Worm (Caenorhabditis elegans): ENCODE data around the gene oac-48.

Gene oac-48

ce11 chrIV:13664090-13664489, 9.5 kb upstream of the oac-48 start, which contains the start of gene Y45F10C.4:
Y45F10C.4 (minus strand) TSS chrIV:13664190.
- TF ChIP-seq dao-5 (tag; optimal IDR thresholded peaks at IDR 0.05) = no peak
- TF ChIP-seq him-1 (tag; optimal IDR thresholded peaks at IDR 0.05) = no peak
- no peak for TF ChIP-seq W03F9.2 (tag; optimal IDR thresholded peaks at IDR 0.05)

ce11 chrIV:13665073-13665472, 8.5 kb upstream of the oac-48 start:
- TF ChIP-seq him-1 (tag; optimal IDR thresholded peaks at IDR 0.05) (no peak), dao-5 (tag; optimal IDR thresholded peaks at IDR 0.05) (no peak), W03F9.2 (tag; optimal IDR thresholded peaks at IDR 0.05) (no peak)

DNA sequence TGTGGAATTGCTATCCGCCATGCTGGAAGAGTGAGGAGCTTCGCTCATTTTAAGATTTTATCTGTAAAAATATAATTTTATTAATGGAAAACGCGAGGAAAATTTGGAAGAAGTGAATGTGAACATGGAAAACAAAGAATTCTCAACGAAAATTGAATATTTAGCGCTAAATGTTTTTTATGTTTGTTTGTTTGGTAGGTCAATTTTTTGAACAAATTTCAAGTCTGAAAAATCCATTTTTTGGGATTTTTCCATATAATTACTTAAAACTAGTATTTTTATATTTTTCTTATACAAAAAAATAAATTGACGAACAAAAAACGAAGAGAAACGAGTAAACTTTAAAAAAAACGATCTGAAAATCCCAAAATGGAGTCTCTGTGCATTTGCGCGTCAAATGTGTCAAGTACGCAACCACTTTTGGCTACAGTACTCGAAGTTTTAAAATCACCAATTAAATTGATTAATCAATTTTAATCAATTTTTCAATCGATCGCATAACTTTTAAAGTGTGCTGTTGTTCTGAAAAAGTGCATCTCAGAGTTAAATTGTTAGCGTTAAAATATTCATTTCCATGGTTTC, 6.7 kb upstream of the oac-48 start, which contains the start of gene fbxa-215:
TSS of gene fbxa-215 (minus strand) at position 61 of the 582 bp plus-strand sequence.
- no peak for TF ChIP-seq him-1 (tag; optimal IDR thresholded peaks at IDR 0.05)
- TF ChIP-seq W03F9.2 (tag; optimal IDR thresholded peaks at IDR 0.05) = no peak
- TF ChIP-seq dao-5 (tag; optimal IDR thresholded peaks at IDR 0.05) = no peak

DNA sequence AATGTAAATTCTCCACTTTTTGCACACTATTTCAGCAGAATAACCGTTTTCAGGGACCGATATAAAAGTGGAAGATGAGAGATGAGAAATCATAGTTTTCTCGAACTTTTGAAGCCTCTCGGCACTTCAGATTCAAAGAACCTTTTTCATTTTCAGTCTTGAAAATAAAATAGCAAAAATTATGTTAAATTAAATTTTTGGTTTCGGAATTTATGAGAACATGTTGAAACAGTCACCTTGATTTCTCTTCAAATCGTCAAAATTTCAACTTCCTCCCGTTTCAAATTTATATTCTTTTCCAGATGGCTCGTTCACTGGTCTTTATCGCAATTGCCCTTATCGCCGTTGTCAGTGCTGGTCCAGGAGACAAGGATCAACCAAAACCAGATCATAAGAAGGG, 5.0 kb downstream of the oac-48 start, which contains the start of gene srlf-26:
TSS of gene srlf-26 (plus strand) at position 301 of the 400 bp plus-strand sequence.
- no peak for TF ChIP-seq dao-5 (tag; optimal IDR thresholded peaks at IDR 0.05)
- no peak for TF ChIP-seq him-1 (tag; optimal IDR thresholded peaks at IDR 0.05)
- TF ChIP-seq W03F9.2 (tag; optimal IDR thresholded peaks at IDR 0.05) = no peak

ce11 chrIV:13679495-13679894, 5.9 kb downstream of the oac-48 start:
- no peak for TF ChIP-seq W03F9.2 (tag; optimal IDR thresholded peaks at IDR 0.05)
- no peak for TF ChIP-seq him-1 (tag; optimal IDR thresholded peaks at IDR 0.05)
- TF ChIP-seq dao-5 (tag; optimal IDR thresholded peaks at IDR 0.05) = no peak

- TF ChIP-seq W03F9.2 (tag; optimal IDR thresholded peaks at IDR 0.05) (no peak), dao-5 (tag; optimal IDR thresholded peaks at IDR 0.05) (no peak), him-1 (tag; optimal IDR thresholded peaks at IDR 0.05) (no peak)
These were observed 9.1 kb downstream of the oac-48 start for ce11 chrIV:13682733-13683132.

DNA sequence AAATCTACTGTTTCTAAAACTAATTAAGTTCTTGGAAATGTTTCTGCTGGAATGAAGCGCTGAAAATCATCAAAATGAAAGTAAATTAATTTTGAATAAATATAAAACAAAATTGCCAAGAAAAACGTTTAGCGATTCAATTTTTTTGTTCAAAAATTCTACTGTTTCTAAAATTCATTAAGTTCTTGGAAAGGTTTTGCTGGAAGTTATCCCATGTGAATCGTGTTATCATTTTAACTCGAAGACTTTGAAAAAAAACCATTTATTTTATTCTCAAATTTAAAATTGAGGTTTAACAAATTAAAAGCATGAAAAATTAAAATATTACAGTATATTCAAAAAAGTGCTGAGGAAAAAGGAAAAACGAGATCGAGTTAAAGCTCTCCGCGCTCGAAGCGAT, 11.2 kb downstream of the oac-48 start:
- no peak for TF ChIP-seq W03F9.2 (tag; optimal IDR thresholded peaks at IDR 0.05)
- TF ChIP-seq dao-5 (tag; optimal IDR thresholded peaks at IDR 0.05) = no peak
- TF ChIP-seq him-1 (tag; optimal IDR thresholded peaks at IDR 0.05) = no peak

ce11 chrIV:13686965-13687425, 13.4 kb downstream of the oac-48 start, which contains the start of gene nyn-1:
nyn-1 (minus strand) TSS chrIV:13687015.
- TF ChIP-seq W03F9.2 (tag; optimal IDR thresholded peaks at IDR 0.05) (no peak), dao-5 (tag; optimal IDR thresholded peaks at IDR 0.05) (no peak), him-1 (tag; optimal IDR thresholded peaks at IDR 0.05) (no peak)

ce11 chrIV:13687631-13688030, 14.0 kb downstream of the oac-48 start:
- no peak for TF ChIP-seq W03F9.2 (tag; optimal IDR thresholded peaks at IDR 0.05)
- TF ChIP-seq dao-5 (tag; optimal IDR thresholded peaks at IDR 0.05) = no peak
- no peak for TF ChIP-seq him-1 (tag; optimal IDR thresholded peaks at IDR 0.05)

DNA sequence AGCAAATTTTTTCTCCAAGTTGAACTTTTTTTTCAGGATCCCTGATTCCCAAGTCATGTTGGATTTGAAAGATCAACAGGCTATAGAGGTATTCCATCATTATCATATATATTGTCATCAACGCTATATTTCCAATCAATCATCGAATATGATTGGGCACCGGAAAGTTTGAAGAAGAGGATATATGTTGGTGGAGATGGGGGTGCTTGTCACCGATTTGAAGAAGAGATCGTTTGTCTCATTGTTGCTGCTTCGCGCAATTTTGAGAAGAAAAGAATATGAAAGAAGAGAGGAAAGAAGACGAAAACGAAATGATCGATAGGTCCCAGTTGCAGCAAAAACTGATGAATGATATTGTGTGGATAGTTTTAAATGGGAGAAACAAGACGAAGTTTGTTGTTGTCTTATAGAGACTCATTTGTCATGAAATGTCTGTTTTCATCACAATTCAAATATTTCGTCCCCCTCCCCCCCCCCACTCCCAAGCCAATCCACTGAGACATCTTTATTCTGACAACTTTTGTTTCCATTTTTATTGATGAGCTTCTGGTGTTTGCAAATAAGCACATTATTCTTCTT, 15.8 kb downstream of the oac-48 start, which contains the start of gene T23G4.2:
TSS of gene T23G4.2 (minus strand) at position 255 of the 579 bp plus-strand sequence.
- TF ChIP-seq him-1 (tag; optimal IDR thresholded peaks at IDR 0.05) = peak; percentile 14
- no peak for TF ChIP-seq dao-5 (tag; optimal IDR thresholded peaks at IDR 0.05)
- no peak for TF ChIP-seq W03F9.2 (tag; optimal IDR thresholded peaks at IDR 0.05)

- no peak for TF ChIP-seq him-1 (tag; optimal IDR thresholded peaks at IDR 0.05)
- no peak for TF ChIP-seq W03F9.2 (tag; optimal IDR thresholded peaks at IDR 0.05)
- no peak for TF ChIP-seq dao-5 (tag; optimal IDR thresholded peaks at IDR 0.05)
These were observed 18.9 kb downstream of the oac-48 start for ce11 chrIV:13692522-13692921.

DNA sequence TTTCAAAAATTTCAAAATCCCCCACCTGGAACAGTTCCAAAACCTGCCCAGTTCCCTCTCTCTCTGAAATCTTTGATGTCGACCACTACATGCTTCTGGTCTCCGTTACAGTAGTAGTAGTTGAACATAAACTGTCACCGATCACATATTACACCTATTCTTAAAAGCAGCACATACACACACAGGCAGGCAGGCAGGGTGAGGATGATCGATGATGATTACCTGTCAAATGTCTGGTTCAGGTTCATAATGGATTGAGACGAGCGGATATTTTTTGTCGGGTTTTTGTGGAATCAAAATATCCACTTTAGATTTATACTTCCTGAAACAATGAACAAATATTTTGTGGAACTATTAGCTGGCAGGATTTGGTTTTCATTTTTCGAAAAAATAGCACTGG, 20.4 kb downstream of the oac-48 start:
- TF ChIP-seq him-1 (tag; optimal IDR thresholded peaks at IDR 0.05) = no peak
- no peak for TF ChIP-seq W03F9.2 (tag; optimal IDR thresholded peaks at IDR 0.05)
- no peak for TF ChIP-seq dao-5 (tag; optimal IDR thresholded peaks at IDR 0.05)

DNA sequence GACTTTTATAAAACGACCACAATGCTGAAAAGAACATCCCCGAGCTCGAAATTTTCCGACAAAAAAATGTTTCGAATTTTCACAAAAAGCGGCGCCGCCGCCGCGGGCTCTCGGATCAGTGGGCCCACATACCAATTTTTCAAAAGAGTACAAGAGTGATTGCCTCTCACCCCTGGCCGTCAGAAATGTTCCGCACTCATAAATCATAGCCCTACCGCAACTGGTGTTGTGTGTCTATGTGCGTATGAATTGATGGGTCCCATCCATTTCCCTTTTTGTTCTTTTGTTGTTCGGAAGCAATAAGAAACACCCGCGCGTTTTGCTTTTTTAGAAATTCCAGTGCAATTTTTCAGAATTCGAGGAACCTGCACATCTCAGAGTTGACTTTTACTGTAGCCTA, 21.0 kb downstream of the oac-48 start:
- TF ChIP-seq him-1 (tag; optimal IDR thresholded peaks at IDR 0.05) (no peak), dao-5 (tag; optimal IDR thresholded peaks at IDR 0.05) (no peak)

DNA sequence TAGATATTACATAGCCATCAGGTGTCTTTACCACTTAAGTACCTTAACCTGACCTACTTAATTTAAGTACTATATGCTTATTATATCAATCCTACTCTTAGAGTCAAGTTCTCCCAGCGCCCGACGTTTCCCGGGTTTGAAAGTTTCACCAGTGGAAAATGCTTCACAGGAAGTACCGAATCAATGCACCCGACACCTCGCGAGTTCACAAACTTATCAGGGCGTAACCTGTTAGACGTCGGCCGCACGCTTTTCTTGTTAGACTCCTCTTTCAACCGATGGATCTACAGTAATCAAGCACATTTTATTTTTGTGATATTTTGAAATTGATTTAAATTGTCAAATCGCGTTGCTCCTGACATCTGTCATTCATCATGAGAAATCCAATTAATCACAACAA, 21.7 kb downstream of the oac-48 start:
- TF ChIP-seq him-1 (tag; optimal IDR thresholded peaks at IDR 0.05) = no peak
- TF ChIP-seq W03F9.2 (tag; optimal IDR thresholded peaks at IDR 0.05) = no peak
- no peak for TF ChIP-seq dao-5 (tag; optimal IDR thresholded peaks at IDR 0.05)

All from whole organism, L4/young adult.